Worm (Caenorhabditis elegans): ENCODE results near the gene mdt-22.
A peak's percentile ranks its signal among the peaks of the same experiment; 100 is the strongest.

Gene mdt-22

DNA sequence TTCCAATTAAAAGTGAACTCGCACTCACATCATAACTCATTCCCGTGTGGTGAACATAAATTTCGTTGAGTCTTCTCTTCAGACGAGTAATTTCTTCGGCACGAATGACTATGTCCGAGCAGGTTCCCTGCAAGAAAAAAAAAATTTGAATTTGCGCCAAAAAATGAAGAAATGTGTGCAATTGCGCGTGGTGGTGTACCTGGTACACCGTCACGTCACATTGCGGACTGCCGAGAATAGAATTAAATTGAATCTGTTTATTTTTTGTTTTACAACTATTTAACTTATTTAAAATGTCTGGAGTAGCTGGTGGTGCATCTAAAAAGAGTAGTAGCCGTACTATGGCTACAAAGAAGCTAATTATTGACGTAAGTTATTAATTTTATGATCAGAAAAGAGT, at the start of gene mdt-22 (continued):
- TF ChIP-seq mdl-1 (tag; optimal IDR thresholded peaks at IDR 0.05) (peak in 1 of 2 experiments; percentile 51), egl-27 (tag; optimal IDR thresholded peaks at IDR 0.05) (no peak), C16A3.4 (tag; optimal IDR thresholded peaks at IDR 0.05) (peak; percentile 83), dsc-1 (tag; optimal IDR thresholded peaks at IDR 0.05) (peak; percentile 65), snu-23 (GFP tag; optimal IDR thresholded peaks at IDR 0.05) (peak; percentile 84), tlp-1 (tag; optimal IDR thresholded peaks at IDR 0.05) (no peak), nhr-28 (tag; optimal IDR thresholded peaks at IDR 0.05) (no peak), pag-3 (tag; optimal IDR thresholded peaks at IDR 0.05; ENCODE audit: borderline replicate concordance, insufficient read depth) (no peak), grh-1 (GFP tag; IDR thresholded peaks at IDR 0.05) (peak; percentile 41; the same call in 1 of the 2 replicates), mep-1 (tag; optimal IDR thresholded peaks at IDR 0.05) (peak; percentile 91), mab-9 (GFP tag; IDR thresholded peaks at IDR 0.05) (peak; percentile 72), isw-1 (GFP tag; IDR thresholded peaks at IDR 0.05) (peak; percentile 78), nhr-11 (tag; optimal IDR thresholded peaks at IDR 0.05) (no peak), nhr-90 (tag; optimal IDR thresholded peaks at IDR 0.05; ENCODE audit: poor library complexity) (peak; percentile 69), lin-15B (tag; optimal IDR thresholded peaks at IDR 0.05) (peak; percentile 85), rnt-1 (tag; optimal IDR thresholded peaks at IDR 0.05) (peak; percentile 89), unc-30 (tag; optimal IDR thresholded peaks at IDR 0.05) (no peak), unc-98 (GFP tag; IDR thresholded peaks at IDR 0.05) (peak; percentile 43; the same call in 1 of the 2 replicates), zip-4 (GFP tag; optimal IDR thresholded peaks at IDR 0.05) (peak; percentile 39), sptf-1 (tag; optimal IDR thresholded peaks at IDR 0.05) (no peak), swsn-7 (tag; optimal IDR thresholded peaks at IDR 0.05) (peak; percentile 80), sox-4 (tag; optimal IDR thresholded peaks at IDR 0.05) (peak; percentile 55), ets-5 (GFP tag; IDR thresholded peaks at IDR 0.05) (no peak), nhr-84 (tag; optimal IDR thresholded peaks at IDR 0.05) (no peak), sup-37 (GFP tag; optimal IDR thresholded peaks at IDR 0.05) (no peak), nhr-76 (tag; optimal IDR thresholded peaks at IDR 0.05) (no peak), ztf-11 (tag; optimal IDR thresholded peaks at IDR 0.05) (peak in 1 of 2 experiments; percentile 71), hlh-17 (GFP tag; optimal IDR thresholded peaks at IDR 0.05; ENCODE audit: borderline replicate concordance) (no peak), unc-130 (tag; optimal IDR thresholded peaks at IDR 0.05) (peak; percentile 45), F16B12.6 (tag; optimal IDR thresholded peaks at IDR 0.05) (peak; percentile 99), fkh-8 (tag; optimal IDR thresholded peaks at IDR 0.05) (peak; percentile 73)

DNA sequence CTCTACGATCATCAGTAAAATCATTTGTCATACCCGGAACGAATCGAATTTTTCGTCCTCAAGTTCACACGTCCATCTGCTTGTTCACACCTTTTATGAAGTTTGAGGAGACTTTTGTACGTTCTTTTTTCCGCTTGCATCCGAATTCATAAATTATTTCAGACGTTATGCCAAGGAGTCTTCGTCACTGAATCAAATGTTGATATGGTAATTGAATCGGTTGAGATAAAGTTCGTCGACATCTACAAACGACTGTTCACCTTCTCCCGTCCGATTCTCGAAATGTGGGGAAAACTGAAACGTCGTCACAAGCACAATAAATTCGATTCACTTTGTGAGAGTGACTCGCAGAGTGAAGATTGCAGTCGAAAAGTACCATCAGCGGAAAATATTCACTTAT, 49.0 kb upstream of the mdt-22 start:
- TF ChIP-seq snu-23 (GFP tag; optimal IDR thresholded peaks at IDR 0.05) (no peak), fkh-8 (tag; optimal IDR thresholded peaks at IDR 0.05) (no peak), zag-1 (tag; optimal IDR thresholded peaks at IDR 0.05) (no peak), nhr-76 (tag; optimal IDR thresholded peaks at IDR 0.05) (no peak), hlh-17 (GFP tag; optimal IDR thresholded peaks at IDR 0.05; ENCODE audit: borderline replicate concordance) (no peak), nhr-84 (tag; optimal IDR thresholded peaks at IDR 0.05) (no peak), grh-1 (GFP tag; IDR thresholded peaks at IDR 0.05) (no peak), lin-14 (GFP tag; optimal IDR thresholded peaks at IDR 0.05) (no peak), ceh-82 (tag; optimal IDR thresholded peaks at IDR 0.05) (no peak), mef-2 (tag; optimal IDR thresholded peaks at IDR 0.05) (no peak), sox-4 (tag; optimal IDR thresholded peaks at IDR 0.05) (no peak), lin-39 (tag; optimal IDR thresholded peaks at IDR 0.05) (no peak)

DNA sequence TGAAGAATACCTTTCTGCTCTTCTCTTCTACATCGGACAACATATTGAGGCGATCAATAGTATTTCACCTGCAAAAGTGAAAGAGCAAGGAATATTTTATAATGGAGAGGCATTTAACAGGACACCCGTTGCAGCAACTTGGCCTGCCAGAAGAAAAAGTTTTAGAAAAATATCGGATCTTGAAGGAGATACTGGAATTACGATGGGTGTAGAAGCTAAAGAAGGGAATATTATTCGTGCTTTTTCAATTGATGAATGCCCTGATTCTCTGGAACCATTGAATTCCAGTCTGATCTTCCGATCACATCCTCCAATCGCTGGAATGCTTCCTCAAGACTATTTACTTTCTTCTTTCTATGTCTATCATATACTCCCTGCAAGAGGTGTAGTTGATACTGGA, 39.8 kb upstream of the mdt-22 start:
- TF ChIP-seq ceh-88 (GFP tag; IDR thresholded peaks at IDR 0.05) (no peak), tlp-1 (tag; optimal IDR thresholded peaks at IDR 0.05) (no peak), efl-1 (optimal IDR thresholded peaks at IDR 0.05) (no peak), efl-1 (GFP tag; optimal IDR thresholded peaks at IDR 0.05 in 1 of 2) (no peak), hlh-17 (GFP tag; optimal IDR thresholded peaks at IDR 0.05; ENCODE audit: borderline replicate concordance) (no peak), dpl-1 (GFP tag; optimal IDR thresholded peaks at IDR 0.05) (no peak)

Data from whole organism, L1 larva.